Worm (Caenorhabditis elegans): ENCODE data around the gene unc-6.

DNA sequence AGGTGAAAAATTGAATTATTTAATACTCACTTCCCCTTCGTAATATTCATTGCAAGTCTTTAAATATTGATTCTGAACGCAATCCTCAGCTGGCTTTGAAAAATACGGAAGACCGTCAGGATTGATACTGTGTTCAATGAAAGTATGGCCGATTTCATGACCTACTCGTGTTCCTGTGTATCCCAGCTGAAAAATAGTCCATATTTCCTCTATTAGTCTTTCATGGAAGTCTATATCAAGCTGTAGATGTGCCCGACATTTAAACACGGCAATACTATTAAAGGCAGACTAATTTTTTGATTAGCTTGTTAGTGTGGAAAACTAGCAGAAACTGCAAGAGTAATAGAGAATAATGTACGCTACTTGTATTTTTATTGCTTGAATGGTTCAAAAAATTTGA, 27.9 kb upstream of the unc-6 start:
- TF ChIP-seq dao-5 (tag; optimal IDR thresholded peaks at IDR 0.05) (no peak), him-1 (tag; optimal IDR thresholded peaks at IDR 0.05) (no peak)

Measured in whole organism, L4/young adult.